Worm (Caenorhabditis elegans) whole organism, L1 larva: ENCODE data around the gene T06E4.7.

Source experiments
- F16B12.6 ChIP-seq: fragments of 150-350 bp; optimal IDR thresholded peaks from 2 replicates; lab custom pipeline; 2014; ENCODE audit warnings: missing biosample characterization, missing genetic modification characterization
- blmp-1 ChIP-seq: fragments of 150-350 bp; optimal IDR thresholded peaks from 2 replicates; lab custom pipeline; 2014; ENCODE audit warnings: missing biosample characterization, missing genetic modification characterization
- elt-3 ChIP-seq, 6 experiments: fragments of 150-350 bp in 1 of 6; sonication (generic microtip); optimal IDR thresholded peaks; 2 replicates each; lab custom pipeline; 2017 to 2018; ENCODE audit warnings: missing biosample characterization in 6 of 6, missing genetic modification characterization in 6 of 6, inconsistent platforms in 1 of 6
- lin-14 ChIP-seq: fragments of 200-800 bp; sonication (Bioruptor generic); optimal IDR thresholded peaks from 2 replicates; lab custom pipeline; 2018; ENCODE audit warnings: mild to moderate bottlenecking, missing genetic modification characterization, moderate library complexity, missing compliant biosample characterization
- lsy-2 ChIP-seq, 2 experiments: fragments of 150-350 bp; optimal IDR thresholded peaks; 2 replicates each; lab custom pipeline; 2014; ENCODE audit warnings: missing biosample characterization in 2 of 2, missing genetic modification characterization in 2 of 2
- nhr-237 ChIP-seq: fragments of 150-350 bp; optimal IDR thresholded peaks from 2 replicates; lab custom pipeline; 2014; ENCODE audit warnings: missing biosample characterization, missing genetic modification characterization
- nhr-28 ChIP-seq: fragments of 150-350 bp; optimal IDR thresholded peaks from 2 replicates; lab custom pipeline; 2014; ENCODE audit warnings: missing biosample characterization, missing genetic modification characterization
- pag-3 ChIP-seq: sonication (generic microtip); optimal IDR thresholded peaks from 2 replicates; lab custom pipeline; 2017; ENCODE audit warnings: missing genetic modification characterization, mild to moderate bottlenecking, missing compliant biosample characterization, antibody characterized with exemption, borderline replicate concordance; ENCODE audit not compliant: insufficient read depth
- tbx-2 ChIP-seq: sonication (generic microtip); optimal IDR thresholded peaks from 2 replicates; lab custom pipeline; 2016; ENCODE audit warnings: missing genetic modification characterization, missing compliant biosample characterization
- unc-62 ChIP-seq: fragments of 150-350 bp; optimal IDR thresholded peaks from 2 replicates; lab custom pipeline; 2014; ENCODE audit warnings: missing biosample characterization, missing genetic modification reagents, missing genetic modification characterization

ce11 chrV:9616130-9616529 is 10.1 kb upstream of the T06E4.7 start:
- TF ChIP-seq tbx-2 (tag; lab: Kevin White, UChicago), result no peak
- no peak for TF ChIP-seq lin-14 (GFP tag; lab: Kevin White, UChicago)
- TF ChIP-seq unc-62, result no peak
- TF ChIP-seq blmp-1 (tag; lab: Kevin White, UChicago), result no peak
- TF ChIP-seq nhr-237 (tag; lab: Kevin White, UChicago), result no peak
- TF ChIP-seq F16B12.6 (tag; lab: Kevin White, UChicago), result no peak
- no peak for TF ChIP-seq lsy-2 (tag; optimal IDR thresholded peaks at IDR 0.05; lab: Kevin White, UChicago)
- TF ChIP-seq elt-3 (tag; optimal IDR thresholded peaks at IDR 0.05; lab: Kevin White, UChicago), result no peak
- no peak for TF ChIP-seq nhr-28
- no peak for TF ChIP-seq pag-3 (tag; lab: Kevin White, UChicago)
